Worm (Caenorhabditis elegans): ENCODE data around the gene F59F5.3.

F59F5.3 gene

ce11 chrX:10542313-10543048 is at the start of gene F59F5.3, which contains the start of gene F59F5.4:
F59F5.3 (minus strand) TSS chrX:10542413.
F59F5.4 (plus strand) TSS chrX:10542998.
- TF ChIP-seq fos-1 (tag; optimal IDR thresholded peaks at IDR 0.05) (peak; percentile 24), ZK546.5 (tag; optimal IDR thresholded peaks at IDR 0.05) (no peak), ama-1 (optimal IDR thresholded peaks at IDR 0.05) (no peak), peb-1 (tag; optimal IDR thresholded peaks at IDR 0.05) (no peak)

ce11 chrX:10591208-10591782 is 49.1 kb upstream of the F59F5.3 start:
- TF ChIP-seq C34F6.9 (tag; optimal IDR thresholded peaks at IDR 0.05) (no peak), dmd-4 (tag; optimal IDR thresholded peaks at IDR 0.05) (no peak), ztf-11 (tag; optimal IDR thresholded peaks at IDR 0.05) (no peak), nhr-12 (tag; optimal IDR thresholded peaks at IDR 0.05) (no peak), Y55F3AM.14 (GFP tag; optimal IDR thresholded peaks at IDR 0.05) (no peak), nhr-21 (tag; optimal IDR thresholded peaks at IDR 0.05) (peak; percentile 0), F13H6.1 (tag; optimal IDR thresholded peaks at IDR 0.05) (no peak)

- TF ChIP-seq nhr-12 (tag; optimal IDR thresholded peaks at IDR 0.05): no peak
- TF ChIP-seq lsy-2 (tag; optimal IDR thresholded peaks at IDR 0.05): peak in 1 of 2 experiments; percentile 13
These were observed 48.6 kb upstream of the F59F5.3 start for ce11 chrX:10590772-10591171.

ce11 chrX:10589465-10589864 is 47.3 kb upstream of the F59F5.3 start, which contains the start of gene F57C7.4:
F57C7.4 (minus strand) TSS chrX:10589565.
- TF ChIP-seq crh-2 (tag; optimal IDR thresholded peaks at IDR 0.05): no peak
- no peak for TF ChIP-seq aly-2 (tag; optimal IDR thresholded peaks at IDR 0.05)
- no peak for TF ChIP-seq lin-13 (GFP tag; optimal IDR thresholded peaks at IDR 0.05)
- no peak for TF ChIP-seq zag-1 (tag; optimal IDR thresholded peaks at IDR 0.05)
- no peak for TF ChIP-seq nhr-12 (tag; optimal IDR thresholded peaks at IDR 0.05)
- no peak for TF ChIP-seq F13H6.1 (tag; optimal IDR thresholded peaks at IDR 0.05)
- TF ChIP-seq nhr-77 (tag; optimal IDR thresholded peaks at IDR 0.05): no peak
- no peak for TF ChIP-seq sma-9 (GFP tag; optimal IDR thresholded peaks at IDR 0.05)
- no peak for TF ChIP-seq sma-9 (tag; optimal IDR thresholded peaks at IDR 0.05)
- TF ChIP-seq elt-1 (tag; optimal IDR thresholded peaks at IDR 0.05): no peak
- no peak for TF ChIP-seq ceh-16 (tag; optimal IDR thresholded peaks at IDR 0.05)
- no peak for TF ChIP-seq nhr-23 (tag; optimal IDR thresholded peaks at IDR 0.05)
- no peak for TF ChIP-seq nhr-129 (tag; optimal IDR thresholded peaks at IDR 0.05)
- TF ChIP-seq egl-27 (tag; optimal IDR thresholded peaks at IDR 0.05): no peak
- TF ChIP-seq sma-3 (GFP tag; optimal IDR thresholded peaks at IDR 0.05): no peak
- TF ChIP-seq skn-1 (tag; optimal IDR thresholded peaks at IDR 0.05): no peak

ce11 chrX:10576872-10577271 is 34.7 kb upstream of the F59F5.3 start, which contains the start of gene nhx-5:
nhx-5 (plus strand) TSS chrX:10576953.
- TF ChIP-seq nhr-23 (tag; optimal IDR thresholded peaks at IDR 0.05) (no peak), fos-1 (tag; optimal IDR thresholded peaks at IDR 0.05) (no peak), nhr-11 (tag; optimal IDR thresholded peaks at IDR 0.05) (no peak), elt-3 (tag; optimal IDR thresholded peaks at IDR 0.05) (no peak), mdl-1 (tag; optimal IDR thresholded peaks at IDR 0.05) (no peak), lsy-2 (tag; optimal IDR thresholded peaks at IDR 0.05) (no peak), ztf-11 (tag; optimal IDR thresholded peaks at IDR 0.05) (no peak), skn-1 (tag; optimal IDR thresholded peaks at IDR 0.05) (no peak), mbf-1 (tag; optimal IDR thresholded peaks at IDR 0.05) (no peak), egl-27 (tag; optimal IDR thresholded peaks at IDR 0.05) (no peak), sma-9 (GFP tag; optimal IDR thresholded peaks at IDR 0.05) (no peak), sma-9 (tag; optimal IDR thresholded peaks at IDR 0.05) (no peak), unc-39 (tag; optimal IDR thresholded peaks at IDR 0.05) (no peak), gmeb-1 (tag; optimal IDR thresholded peaks at IDR 0.05) (no peak), nhr-77 (tag; optimal IDR thresholded peaks at IDR 0.05) (no peak), unc-62 (GFP tag; optimal IDR thresholded peaks at IDR 0.05) (no peak), snpc-4 (tag; optimal IDR thresholded peaks at IDR 0.05) (no peak), Y55F3AM.14 (GFP tag; optimal IDR thresholded peaks at IDR 0.05) (no peak), sem-4 (tag; optimal IDR thresholded peaks at IDR 0.05) (no peak), mab-5 (tag; optimal IDR thresholded peaks at IDR 0.05) (no peak), sma-3 (GFP tag; optimal IDR thresholded peaks at IDR 0.05) (no peak)
